Worm (Caenorhabditis elegans) whole organism, L1 larva: ENCODE data around the gene W08E12.2.
A peak's percentile ranks its signal among the peaks of the same experiment; 100 is the strongest.

Experiments
- C04F5.9 ChIP-seq: sonication (generic microtip); optimal IDR thresholded peaks from 2 replicates; lab custom pipeline; 2016; ENCODE audit warnings: missing genetic modification characterization, missing compliant biosample characterization
- C34B4.2 ChIP-seq: sonication (generic microtip); optimal IDR thresholded peaks from 2 replicates; lab custom pipeline; 2017; ENCODE audit warnings: mild to moderate bottlenecking, missing genetic modification characterization, missing compliant biosample characterization
- F16B12.6 ChIP-seq: fragments of 150-350 bp; optimal IDR thresholded peaks from 2 replicates; lab custom pipeline; 2014; ENCODE audit warnings: missing biosample characterization, missing genetic modification characterization
- Y116A8C.19 ChIP-seq: sonication (generic microtip); optimal IDR thresholded peaks from 2 replicates; lab custom pipeline; 2016; ENCODE audit warnings: missing compliant biosample characterization, missing genetic modification characterization, borderline replicate concordance
- aha-1 ChIP-seq: fragments of 150-350 bp; optimal IDR thresholded peaks from 2 replicates; lab custom pipeline; 2014; ENCODE audit warnings: missing biosample characterization, missing genetic modification characterization
- alr-1 ChIP-seq: fragments of 200-800 bp; sonication (Bioruptor generic); optimal IDR thresholded peaks from 2 replicates; lab custom pipeline; 2018; ENCODE audit warnings: borderline replicate concordance, mild to moderate bottlenecking, missing genetic modification characterization, missing compliant biosample characterization
- ama-1 ChIP-seq: fragments of 150-350 bp; optimal IDR thresholded peaks from 2 replicates; lab custom pipeline; 2014
- blmp-1 ChIP-seq: fragments of 150-350 bp; optimal IDR thresholded peaks from 2 replicates; lab custom pipeline; 2014; ENCODE audit warnings: missing biosample characterization, missing genetic modification characterization
- ceh-63 ChIP-seq: fragments of 200-800 bp; sonication (Bioruptor generic); optimal IDR thresholded peaks from 2 replicates; lab custom pipeline; 2018; ENCODE audit warnings: mild to moderate bottlenecking, missing genetic modification characterization, missing compliant biosample characterization
- ceh-8 ChIP-seq: fragments of 200-800 bp; sonication (Bioruptor generic); optimal IDR thresholded peaks from 2 replicates; lab custom pipeline; 2018; ENCODE audit warnings: mild to moderate bottlenecking, missing genetic modification characterization, moderate library complexity, missing compliant biosample characterization
- ceh-82 ChIP-seq, 3 experiments: fragments of 150-350 bp in 1 of 3; sonication (generic microtip) in 2 of 3; optimal IDR thresholded peaks; 2 replicates each; lab custom pipeline; 2014 to 2017; ENCODE audit warnings: missing biosample characterization in 3 of 3, missing genetic modification characterization in 3 of 3
- dsc-1 ChIP-seq: sonication (generic microtip); optimal IDR thresholded peaks from 2 replicates; lab custom pipeline; 2016; ENCODE audit warnings: mild to moderate bottlenecking, missing genetic modification characterization, missing compliant biosample characterization
- efl-1 ChIP-seq, 4 experiments: fragments of 150-350 bp; optimal IDR thresholded peaks in 3 of 4; peaks in 1 of 4; 1 replicate in 1 of 4; 2 replicates in 3 of 4; lab custom pipeline; 2014; ENCODE audit warnings: missing biosample characterization in 2 of 4, missing genetic modification characterization in 2 of 4, missing genetic modification reagents in 2 of 4
- efl-3 ChIP-seq: fragments of 200-800 bp; sonication (Bioruptor generic); optimal IDR thresholded peaks from 2 replicates; lab custom pipeline; 2018; ENCODE audit warnings: mild to moderate bottlenecking, missing genetic modification characterization, missing compliant biosample characterization
- egl-13 ChIP-seq: sonication (generic microtip); optimal IDR thresholded peaks from 2 replicates; lab custom pipeline; 2016; ENCODE audit warnings: missing genotype, missing genetic modification reagents, missing genetic modification characterization, missing compliant biosample characterization
- ets-5 ChIP-seq: fragments of 200-800 bp; sonication (Bioruptor generic); IDR thresholded peaks from 2 replicates; pipeline ENCODE4 v1.3.6; 2022; ENCODE audit warnings: missing genetic modification characterization, missing compliant biosample characterization
- fkh-10 ChIP-seq: sonication (generic microtip); optimal IDR thresholded peaks from 2 replicates; lab custom pipeline; 2017; ENCODE audit warnings: missing biosample characterization, missing genetic modification reagents, missing genetic modification characterization
- fos-1 ChIP-seq: fragments of 150-350 bp; optimal IDR thresholded peaks from 2 replicates; lab custom pipeline; 2014; ENCODE audit warnings: missing biosample characterization, missing genetic modification characterization
- grh-1 ChIP-seq: fragments of 200-800 bp; sonication (Bioruptor generic); IDR thresholded peaks from 2 replicates; pipeline ENCODE4 v1.3.6; 2022; ENCODE audit warnings: missing genetic modification reagents, missing genetic modification characterization, missing compliant biosample characterization
- hlh-17 ChIP-seq: fragments of 200-800 bp; sonication (Bioruptor generic); optimal IDR thresholded peaks from 2 replicates; lab custom pipeline; 2018; ENCODE audit warnings: missing genetic modification characterization, mild to moderate bottlenecking, missing compliant biosample characterization, moderate library complexity, borderline replicate concordance
- hlh-4 ChIP-seq: sonication (generic microtip); optimal IDR thresholded peaks from 2 replicates; lab custom pipeline; 2016; ENCODE audit warnings: mild to moderate bottlenecking, missing genetic modification characterization, missing compliant biosample characterization
- hpl-2 ChIP-seq: fragments of 150-350 bp; optimal IDR thresholded peaks from 2 replicates; lab custom pipeline; 2014; ENCODE audit warnings: missing biosample characterization, missing genetic modification reagents, missing genetic modification characterization
- irx-1 ChIP-seq: sonication (generic microtip); optimal IDR thresholded peaks from 2 replicates; lab custom pipeline; 2016; ENCODE audit warnings: missing genetic modification characterization, missing compliant biosample characterization
- isw-1 ChIP-seq: fragments of 200-800 bp; sonication (Bioruptor generic); IDR thresholded peaks from 2 replicates; pipeline ENCODE4 v1.3.6; 2022; ENCODE audit warnings: missing genetic modification characterization, missing compliant biosample characterization
- lin-13 ChIP-seq: fragments of 150-350 bp; optimal IDR thresholded peaks from 2 replicates; lab custom pipeline; 2014; ENCODE audit warnings: missing biosample characterization, missing genetic modification reagents, missing genetic modification characterization
- lin-14 ChIP-seq: fragments of 200-800 bp; sonication (Bioruptor generic); optimal IDR thresholded peaks from 2 replicates; lab custom pipeline; 2018; ENCODE audit warnings: mild to moderate bottlenecking, missing genetic modification characterization, moderate library complexity, missing compliant biosample characterization
- lin-15B ChIP-seq: fragments of 150-350 bp; sonication (generic microtip); optimal IDR thresholded peaks from 3 replicates; lab custom pipeline; 2014; ENCODE audit warnings: missing biosample characterization, missing genetic modification characterization
- lin-39 ChIP-seq: fragments of 150-350 bp; optimal IDR thresholded peaks from 2 replicates; lab custom pipeline; 2014; ENCODE audit warnings: missing biosample characterization, missing genetic modification reagents, missing genetic modification characterization
- lir-3 ChIP-seq: sonication (generic microtip); optimal IDR thresholded peaks from 2 replicates; lab custom pipeline; 2016; ENCODE audit warnings: mild to moderate bottlenecking, missing genetic modification characterization, moderate library complexity, missing compliant biosample characterization; ENCODE audit not compliant: poor library complexity
- lsy-2 ChIP-seq, 2 experiments: fragments of 150-350 bp; optimal IDR thresholded peaks; 2 replicates each; lab custom pipeline; 2014; ENCODE audit warnings: missing biosample characterization in 2 of 2, missing genetic modification characterization in 2 of 2
- nhr-12 ChIP-seq: sonication (generic microtip); optimal IDR thresholded peaks from 2 replicates; lab custom pipeline; 2017; ENCODE audit warnings: missing biosample characterization, missing genetic modification characterization
- nhr-20 ChIP-seq: sonication (generic microtip); optimal IDR thresholded peaks from 2 replicates; lab custom pipeline; 2016; ENCODE audit warnings: mild to moderate bottlenecking, missing genetic modification characterization, missing compliant biosample characterization
- nhr-237 ChIP-seq: fragments of 150-350 bp; optimal IDR thresholded peaks from 2 replicates; lab custom pipeline; 2014; ENCODE audit warnings: missing biosample characterization, missing genetic modification characterization
- nhr-76 ChIP-seq: sonication (generic microtip); optimal IDR thresholded peaks from 2 replicates; lab custom pipeline; 2017; ENCODE audit warnings: missing biosample characterization, missing genetic modification characterization
- nhr-85 ChIP-seq: sonication (generic microtip); peaks from one replicate; lab custom pipeline; 2016; ENCODE audit warnings: missing genetic modification characterization, inconsistent platforms, missing compliant biosample characterization
- nhr-90 ChIP-seq: sonication (generic microtip); optimal IDR thresholded peaks from 2 replicates; lab custom pipeline; 2016; ENCODE audit warnings: mild to moderate bottlenecking, missing genetic modification characterization, missing compliant biosample characterization; ENCODE audit not compliant: poor library complexity
- rnt-1 ChIP-seq: sonication (generic microtip); optimal IDR thresholded peaks from 2 replicates; lab custom pipeline; 2016; ENCODE audit warnings: mild to moderate bottlenecking, missing genetic modification characterization, moderate library complexity, missing compliant biosample characterization
- skn-1 ChIP-seq: fragments of 150-350 bp; optimal IDR thresholded peaks from 2 replicates; lab custom pipeline; 2014; ENCODE audit warnings: missing biosample characterization, missing genetic modification characterization
- snpc-4 ChIP-seq: fragments of 150-350 bp; optimal IDR thresholded peaks from 2 replicates; lab custom pipeline; 2014; ENCODE audit warnings: missing biosample characterization, missing genetic modification characterization
- snu-23 ChIP-seq: sonication (generic microtip); optimal IDR thresholded peaks from 2 replicates; lab custom pipeline; 2016; ENCODE audit warnings: missing genetic modification characterization, missing compliant biosample characterization
- sox-4 ChIP-seq: sonication (generic microtip); optimal IDR thresholded peaks from 2 replicates; lab custom pipeline; 2016; ENCODE audit warnings: missing genetic modification characterization, missing compliant biosample characterization
- sptf-1 ChIP-seq: fragments of 150-350 bp; optimal IDR thresholded peaks from 2 replicates; lab custom pipeline; 2014; ENCODE audit warnings: missing biosample characterization, missing genetic modification characterization
- tbx-2 ChIP-seq: sonication (generic microtip); optimal IDR thresholded peaks from 2 replicates; lab custom pipeline; 2016; ENCODE audit warnings: missing genetic modification characterization, missing compliant biosample characterization
- tlp-1 ChIP-seq: fragments of 150-350 bp; optimal IDR thresholded peaks from 2 replicates; lab custom pipeline; 2014; ENCODE audit warnings: missing biosample characterization, missing genetic modification characterization
- unc-130 ChIP-seq: fragments of 150-350 bp; optimal IDR thresholded peaks from 2 replicates; lab custom pipeline; 2017; ENCODE audit warnings: missing biosample characterization, missing genetic modification characterization, inconsistent platforms
- unc-30 ChIP-seq: sonication (generic microtip); optimal IDR thresholded peaks from 2 replicates; lab custom pipeline; 2017; ENCODE audit warnings: missing biosample characterization, missing genetic modification characterization
- xbp-1 ChIP-seq: sonication (generic microtip); optimal IDR thresholded peaks from 2 replicates; lab custom pipeline; 2016; ENCODE audit warnings: missing genetic modification characterization, missing compliant biosample characterization
- zag-1 ChIP-seq: fragments of 150-350 bp; optimal IDR thresholded peaks from 2 replicates; lab custom pipeline; 2014; ENCODE audit warnings: missing biosample characterization, missing genetic modification characterization
- zip-4 ChIP-seq: fragments of 200-800 bp; sonication (Bioruptor generic); optimal IDR thresholded peaks from 2 replicates; lab custom pipeline; 2018; ENCODE audit warnings: mild to moderate bottlenecking, missing genetic modification characterization, moderate library complexity, missing compliant biosample characterization
- ztf-4 ChIP-seq: fragments of 150-350 bp; optimal IDR thresholded peaks from 2 replicates; lab custom pipeline; 2014; ENCODE audit warnings: missing biosample characterization, missing genetic modification characterization

Gene W08E12.2

ce11 chrIV:3338676-3339075, 33.0 kb downstream of the W08E12.2 start, which contains the start of gene hrpa-1 (continued):
- TF ChIP-seq fos-1 (peak; percentile 76), lin-13 (peak; percentile 85), lin-14 (GFP tag; lab: Kevin White, UChicago) (peak; percentile 87), nhr-85 (tag; lab: Kevin White, UChicago) (peak; percentile 87), tlp-1 (no peak), sptf-1 (tag; lab: Kevin White, UChicago) (no peak), hpl-2 (GFP tag; lab: Kevin White, UChicago) (no peak), irx-1 (tag; lab: Kevin White, UChicago) (peak; percentile 72), skn-1 (tag; lab: Kevin White, UChicago) (peak; percentile 94), ceh-82 (tag; optimal IDR thresholded peaks at IDR 0.05; lab: Kevin White, UChicago) (peak; percentile 86 to 95 (median 87)), grh-1 (GFP tag; lab: Robert Waterston, UW) (peak; percentile 78), tbx-2 (tag; lab: Kevin White, UChicago) (peak; percentile 88), rnt-1 (tag; lab: Kevin White, UChicago) (peak; percentile 92), ztf-4 (tag; lab: Kevin White, UChicago) (peak; percentile 26), zag-1 (peak; percentile 31), unc-30 (no peak), C34B4.2 (tag; lab: Kevin White, UChicago) (no peak), F16B12.6 (tag; lab: Kevin White, UChicago) (peak; percentile 59), blmp-1 (peak; percentile 84), lsy-2 (tag; optimal IDR thresholded peaks at IDR 0.05; lab: Kevin White, UChicago) (peak; percentile 94 to 97), nhr-76 (tag; lab: Kevin White, UChicago) (no peak), egl-13 (tag; lab: Kevin White, UChicago) (peak; percentile 77), ets-5 (GFP tag; lab: Robert Waterston, UW) (no peak), dsc-1 (tag; lab: Kevin White, UChicago) (peak; percentile 83), nhr-12 (tag; lab: Kevin White, UChicago) (no peak), efl-3 (GFP tag; lab: Kevin White, UChicago) (no peak), ama-1 (lab: Kevin White, UChicago) (no peak), aha-1 (tag; lab: Kevin White, UChicago) (peak; percentile 13), lir-3 (tag; lab: Kevin White, UChicago) (no peak), nhr-20 (peak; percentile 85), unc-130 (tag; lab: Kevin White, UChicago) (peak; percentile 29), snu-23 (GFP tag; lab: Kevin White, UChicago) (peak; percentile 89), alr-1 (no peak), lin-39 (tag; lab: Kevin White, UChicago) (peak; percentile 89), lin-15B (tag; lab: Kevin White, UChicago) (peak; percentile 82), fkh-10 (GFP tag; lab: Kevin White, UChicago) (peak; percentile 48), hlh-17 (GFP tag; lab: Kevin White, UChicago) (no peak), zip-4 (GFP tag; lab: Kevin White, UChicago) (peak; percentile 12), hlh-4 (tag; lab: Kevin White, UChicago) (no peak), snpc-4 (peak; percentile 68)

ce11 chrIV:3341170-3341569, 35.5 kb downstream of the W08E12.2 start, which contains the start of gene F42A6.2:
Gene F42A6.2, plus strand, starts transcription at chrIV:3341470.
- no peak for TF ChIP-seq lin-39 (tag; lab: Kevin White, UChicago)
- no peak for TF ChIP-seq sox-4 (tag; lab: Kevin White, UChicago)
- no peak for TF ChIP-seq ceh-63 (GFP tag; lab: Kevin White, UChicago)
- no peak for TF ChIP-seq nhr-237 (tag; lab: Kevin White, UChicago)
- no peak for TF ChIP-seq Y116A8C.19 (tag; lab: Kevin White, UChicago)
- no peak for TF ChIP-seq egl-13 (tag; lab: Kevin White, UChicago)
- TF ChIP-seq unc-30 = no peak
- TF ChIP-seq ceh-8 (GFP tag; lab: Kevin White, UChicago) = no peak
- no peak for TF ChIP-seq efl-1 (optimal IDR thresholded peaks at IDR 0.05; lab: Kevin White, UChicago)
- no peak for TF ChIP-seq efl-1 (GFP tag; optimal IDR thresholded peaks at IDR 0.05 in 1 of 2; lab: Kevin White, UChicago)
- TF ChIP-seq isw-1 (GFP tag; lab: Robert Waterston, UW) = no peak
- no peak for TF ChIP-seq C04F5.9 (tag; lab: Kevin White, UChicago)
- no peak for TF ChIP-seq nhr-90 (tag; lab: Kevin White, UChicago)
- TF ChIP-seq xbp-1 (tag; lab: Kevin White, UChicago) = no peak
